Worm (Caenorhabditis elegans) whole organism, mixed stage, embryonic: ENCODE results near the gene C01G10.14.

Experiments used
- M03D4.4 ChIP-seq: sonication (generic microtip); optimal IDR thresholded peaks from 2 replicates; lab custom pipeline; 2017; ENCODE audit warnings: mild to moderate bottlenecking, missing genetic modification characterization, missing compliant biosample characterization
- bed-3 ChIP-seq: fragments of 200-800 bp; sonication (Bioruptor generic); optimal IDR thresholded peaks from 3 replicates; lab custom pipeline; 2018; ENCODE audit warnings: mild to moderate bottlenecking, missing genetic modification characterization, moderate library complexity, missing compliant biosample characterization
- blmp-1 ChIP-seq: fragments of 150-350 bp; optimal IDR thresholded peaks from 2 replicates; lab custom pipeline; 2014; ENCODE audit warnings: missing biosample characterization, missing genetic modification characterization
- ceh-39 ChIP-seq: fragments of 150-350 bp; optimal IDR thresholded peaks from 2 replicates; lab custom pipeline; 2014; ENCODE audit warnings: missing biosample characterization, missing genetic modification characterization
- ceh-43 ChIP-seq: fragments of 200-800 bp; sonication (Bioruptor generic); optimal IDR thresholded peaks from 2 replicates; lab custom pipeline; 2018; ENCODE audit warnings: mild to moderate bottlenecking, missing genetic modification characterization, moderate library complexity, missing compliant biosample characterization
- ceh-83 ChIP-seq: fragments of 200-800 bp; sonication (Bioruptor generic); optimal IDR thresholded peaks from 2 replicates; lab custom pipeline; 2018; ENCODE audit warnings: mild to moderate bottlenecking, missing genetic modification characterization, missing compliant biosample characterization
- ces-1 ChIP-seq: fragments of 150-350 bp; optimal IDR thresholded peaks from 2 replicates; lab custom pipeline; 2014; ENCODE audit warnings: missing biosample characterization, missing genetic modification reagents, missing genetic modification characterization
- cnd-1 ChIP-seq: fragments of 200-800 bp; sonication (Bioruptor generic); optimal IDR thresholded peaks from 2 replicates; lab custom pipeline; 2018; ENCODE audit warnings: mild to moderate bottlenecking, missing genetic modification characterization, missing compliant biosample characterization
- drap-1 ChIP-seq: fragments of 200-800 bp; sonication (Bioruptor generic); optimal IDR thresholded peaks from 3 replicates; lab custom pipeline; 2018; ENCODE audit warnings: mild to moderate bottlenecking, missing genetic modification characterization, missing compliant biosample characterization
- elt-1 ChIP-seq: sonication (generic microtip); optimal IDR thresholded peaks from 2 replicates; lab custom pipeline; 2017; ENCODE audit warnings: missing genetic modification characterization, mild to moderate bottlenecking, missing compliant biosample characterization, antibody characterized with exemption, moderate library complexity, borderline replicate concordance; ENCODE audit not compliant: insufficient read depth
- elt-3 ChIP-seq: fragments of 150-350 bp; optimal IDR thresholded peaks from 2 replicates; lab custom pipeline; 2014; ENCODE audit warnings: missing biosample characterization, missing genetic modification characterization
- flh-1 ChIP-seq: fragments of 200-800 bp; sonication (Bioruptor generic); optimal IDR thresholded peaks from 2 replicates; lab custom pipeline; 2018; ENCODE audit warnings: mild to moderate bottlenecking, missing genetic modification characterization, moderate library complexity, missing compliant biosample characterization
- ham-2 ChIP-seq: fragments of 200-800 bp; sonication (Bioruptor generic); optimal IDR thresholded peaks from 2 replicates; lab custom pipeline; 2018; ENCODE audit warnings: mild to moderate bottlenecking, missing genetic modification characterization, missing compliant biosample characterization
- hlh-1 ChIP-seq: fragments of 150-350 bp; optimal IDR thresholded peaks from 2 replicates; lab custom pipeline; 2014; ENCODE audit warnings: missing biosample characterization, missing genetic modification reagents, missing genetic modification characterization
- lin-13 ChIP-seq: fragments of 150-350 bp; optimal IDR thresholded peaks from 2 replicates; lab custom pipeline; 2014; ENCODE audit warnings: missing biosample characterization, missing genetic modification characterization
- lin-32 ChIP-seq: fragments of 200-800 bp; sonication (Bioruptor generic); optimal IDR thresholded peaks from 2 replicates; lab custom pipeline; 2018; ENCODE audit warnings: mild to moderate bottlenecking, missing genetic modification characterization, missing compliant biosample characterization
- lsy-2 ChIP-seq: fragments of 150-350 bp; optimal IDR thresholded peaks from 2 replicates; lab custom pipeline; 2014; ENCODE audit warnings: missing biosample characterization, missing genetic modification characterization
- mab-5 ChIP-seq: fragments of 150-350 bp; optimal IDR thresholded peaks from 2 replicates; lab custom pipeline; 2014; ENCODE audit warnings: missing biosample characterization, missing genetic modification characterization
- mep-1 ChIP-seq: fragments of 150-350 bp; optimal IDR thresholded peaks from 2 replicates; lab custom pipeline; 2017; ENCODE audit warnings: missing biosample characterization, missing genetic modification reagents, missing genetic modification characterization, inconsistent platforms
- mls-2 ChIP-seq: sonication (generic microtip); optimal IDR thresholded peaks from 2 replicates; lab custom pipeline; 2016; ENCODE audit warnings: mild to moderate bottlenecking, missing genetic modification characterization, moderate library complexity, missing compliant biosample characterization
- nhr-12 ChIP-seq: fragments of 150-350 bp; optimal IDR thresholded peaks from 2 replicates; lab custom pipeline; 2014; ENCODE audit warnings: missing biosample characterization, missing genetic modification characterization
- nhr-2 ChIP-seq: fragments of 150-350 bp; optimal IDR thresholded peaks from 2 replicates; lab custom pipeline; 2014; ENCODE audit warnings: missing biosample characterization, missing genetic modification characterization
- nhr-237 ChIP-seq: fragments of 150-350 bp; optimal IDR thresholded peaks from 2 replicates; lab custom pipeline; 2014; ENCODE audit warnings: missing biosample characterization, missing genetic modification characterization
- nhr-28 ChIP-seq: fragments of 150-350 bp; optimal IDR thresholded peaks from 2 replicates; lab custom pipeline; 2014; ENCODE audit warnings: missing biosample characterization, missing genetic modification characterization
- nhr-76 ChIP-seq: sonication (generic microtip); optimal IDR thresholded peaks from 2 replicates; lab custom pipeline; 2017; ENCODE audit warnings: missing biosample characterization, missing genetic modification characterization
- pha-4 ChIP-seq: fragments of 150-350 bp; optimal IDR thresholded peaks from 2 replicates; lab custom pipeline; 2018; ENCODE audit warnings: missing biosample characterization, missing genetic modification reagents, missing genetic modification characterization
- sem-2 ChIP-seq: fragments of 200-800 bp; sonication (Bioruptor generic); optimal IDR thresholded peaks from 2 replicates; lab custom pipeline; 2018; ENCODE audit warnings: mild to moderate bottlenecking, missing genetic modification characterization, missing compliant biosample characterization
- snpc-4 ChIP-seq: fragments of 150-350 bp; optimal IDR thresholded peaks from 2 replicates; lab custom pipeline; 2014; ENCODE audit warnings: missing biosample characterization, missing genetic modification characterization
- sptf-1 ChIP-seq: sonication (generic microtip); optimal IDR thresholded peaks from 2 replicates; lab custom pipeline; 2017; ENCODE audit warnings: mild to moderate bottlenecking, missing genetic modification characterization, moderate library complexity, missing compliant biosample characterization
- tbx-8 ChIP-seq: fragments of 200-800 bp; sonication (Bioruptor generic); optimal IDR thresholded peaks from 2 replicates; lab custom pipeline; 2018; ENCODE audit warnings: mild to moderate bottlenecking, missing genetic modification characterization, moderate library complexity, missing compliant biosample characterization
- unc-120 ChIP-seq: sonication (generic microtip); optimal IDR thresholded peaks from 2 replicates; lab custom pipeline; 2017; ENCODE audit warnings: missing genetic modification characterization, missing compliant biosample characterization; ENCODE audit not compliant: poor library complexity, severe bottlenecking
- unc-39 ChIP-seq: fragments of 150-350 bp; optimal IDR thresholded peaks from 2 replicates; lab custom pipeline; 2014; ENCODE audit warnings: missing biosample characterization, missing genetic modification characterization
- unc-62 ChIP-seq: fragments of 150-350 bp; optimal IDR thresholded peaks from 2 replicates; lab custom pipeline; 2014; ENCODE audit warnings: missing biosample characterization, missing genetic modification reagents, missing genetic modification characterization
- zip-8 ChIP-seq: fragments of 150-350 bp; optimal IDR thresholded peaks from 2 replicates; lab custom pipeline; 2014; ENCODE audit warnings: missing biosample characterization, missing genetic modification characterization
- ztf-11 ChIP-seq: fragments of 150-350 bp; optimal IDR thresholded peaks from 2 replicates; lab custom pipeline; 2014; ENCODE audit warnings: missing biosample characterization, missing genetic modification characterization

Gene C01G10.14

ce11 chrV:15148800-15149199 is 43.1 kb upstream of the C01G10.14 start, which contains the start of gene T09F5.1:
Gene T09F5.1 (plus strand): TSS chrV:15149100.
- no peak for TF ChIP-seq nhr-237 (tag; lab: Kevin White, UChicago)
- TF ChIP-seq snpc-4 = no peak
- TF ChIP-seq lin-13 (tag; lab: Kevin White, UChicago) = no peak
- no peak for TF ChIP-seq nhr-76
- peak; percentile 60 for TF ChIP-seq elt-1
- TF ChIP-seq sem-2 = no peak

ce11 chrV:15147776-15148175 is 42.0 kb upstream of the C01G10.14 start, which contains the start of gene T09F5.20:
Gene T09F5.20 (minus strand): TSS chrV:15147876.
- TF ChIP-seq mep-1 = no peak
- TF ChIP-seq ham-2 (GFP tag; lab: Kevin White, UChicago) = no peak
- no peak for TF ChIP-seq elt-3 (tag; lab: Kevin White, UChicago)
- no peak for TF ChIP-seq ceh-83 (GFP tag; lab: Kevin White, UChicago)
- TF ChIP-seq nhr-237 (tag; lab: Kevin White, UChicago) = no peak
- TF ChIP-seq elt-1 = no peak
- TF ChIP-seq mab-5 = no peak
- no peak for TF ChIP-seq lin-13 (tag; lab: Kevin White, UChicago)
- no peak for TF ChIP-seq cnd-1 (tag; lab: Kevin White, UChicago)
- no peak for TF ChIP-seq lsy-2 (tag; lab: Kevin White, UChicago)
- TF ChIP-seq pha-4 = no peak
- TF ChIP-seq hlh-1 (tag; lab: Kevin White, UChicago) = no peak
- TF ChIP-seq snpc-4 = no peak
- no peak for TF ChIP-seq mls-2 (tag; lab: Kevin White, UChicago)
- no peak for TF ChIP-seq sem-2
- TF ChIP-seq sptf-1 = no peak

- TF ChIP-seq ceh-39 = no peak
- no peak for TF ChIP-seq nhr-28 (tag; lab: Kevin White, UChicago)
- no peak for TF ChIP-seq snpc-4
- no peak for TF ChIP-seq nhr-2
- no peak for TF ChIP-seq tbx-8 (GFP tag; lab: Kevin White, UChicago)
- TF ChIP-seq unc-39 (tag; lab: Kevin White, UChicago) = no peak
- TF ChIP-seq blmp-1 (tag; lab: Kevin White, UChicago) = peak; percentile 98
- TF ChIP-seq bed-3 (GFP tag; lab: Kevin White, UChicago) = no peak
- no peak for TF ChIP-seq sem-2
- TF ChIP-seq drap-1 (GFP tag; lab: Kevin White, UChicago) = no peak
- TF ChIP-seq mab-5 = no peak
- TF ChIP-seq ceh-83 (GFP tag; lab: Kevin White, UChicago) = no peak
- TF ChIP-seq elt-1 = no peak
- TF ChIP-seq nhr-237 (tag; lab: Kevin White, UChicago) = no peak
- peak; percentile 63 for TF ChIP-seq mep-1
- no peak for TF ChIP-seq flh-1
- peak; percentile 2 for TF ChIP-seq hlh-1 (tag; lab: Kevin White, UChicago)
- TF ChIP-seq M03D4.4 (tag; lab: Kevin White, UChicago) = no peak
- no peak for TF ChIP-seq zip-8 (tag; lab: Kevin White, UChicago)
- TF ChIP-seq nhr-12 (tag; lab: Kevin White, UChicago) = no peak
- TF ChIP-seq lin-13 (tag; lab: Kevin White, UChicago) = no peak
- peak; percentile 73 for TF ChIP-seq pha-4
- TF ChIP-seq nhr-76 = no peak
- peak; percentile 55 for TF ChIP-seq lsy-2 (tag; lab: Kevin White, UChicago)
- no peak for TF ChIP-seq ceh-43 (GFP tag; lab: Kevin White, UChicago)
- TF ChIP-seq cnd-1 (tag; lab: Kevin White, UChicago) = no peak
- no peak for TF ChIP-seq ham-2 (GFP tag; lab: Kevin White, UChicago)
- TF ChIP-seq ces-1 = peak; percentile 59
- no peak for TF ChIP-seq unc-120
- no peak for TF ChIP-seq mls-2 (tag; lab: Kevin White, UChicago)
- no peak for TF ChIP-seq ztf-11 (tag; lab: Kevin White, UChicago)
- TF ChIP-seq sptf-1 = no peak
- TF ChIP-seq unc-62 (GFP tag; lab: Kevin White, UChicago) = no peak
- TF ChIP-seq lin-32 (GFP tag; lab: Kevin White, UChicago) = no peak
- no peak for TF ChIP-seq elt-3 (tag; lab: Kevin White, UChicago)
Observed at ce11 chrV:15143798-15144197, 38.1 kb upstream of the C01G10.14 start, which contains the start of gene K08F9.4. Gene K08F9.4 (plus strand): TSS chrV:15144019.

ce11 chrV:15143285-15143684 is 37.5 kb upstream of the C01G10.14 start, which contains the start of gene K08F9.1:
Gene K08F9.1 (minus strand): TSS chrV:15143385.
- TF ChIP-seq zip-8 (tag; lab: Kevin White, UChicago) (no peak), unc-120 (no peak), flh-1 (no peak), nhr-12 (tag; lab: Kevin White, UChicago) (no peak), unc-62 (GFP tag; lab: Kevin White, UChicago) (no peak), nhr-76 (no peak), ceh-39 (no peak), nhr-2 (no peak), mab-5 (no peak)
- TF ChIP-seq, all 35 proteins: peak for 0
